Fruit fly (Drosophila melanogaster) whole organism, embryonic: Measurements from ENCODE around the gene CG7889.

Source experiments
- B-H2 ChIP-seq: fragments of 200-800 bp; sonication (Bioruptor generic); optimal IDR thresholded peaks from 2 replicates; lab custom pipeline; 2018; ENCODE audit warnings: missing biosample characterization, mild to moderate bottlenecking, missing genetic modification characterization
- CG10147 ChIP-seq: fragments of 200-800 bp; sonication (Bioruptor generic); optimal IDR thresholded peaks from 2 replicates; lab custom pipeline; 2019; ENCODE audit warnings: missing biosample characterization, mild to moderate bottlenecking, missing genetic modification characterization, moderate library complexity
- CG10565 ChIP-seq: fragments of 200-800 bp; sonication (Bioruptor generic); optimal IDR thresholded peaks from 3 replicates; lab custom pipeline; 2016; ENCODE audit warnings: missing biosample characterization, mild to moderate bottlenecking, missing genetic modification characterization
- CG12155 ChIP-seq: fragments of 200-800 bp; sonication (Bioruptor generic); optimal IDR thresholded peaks from 3 replicates; lab custom pipeline; 2016; ENCODE audit warnings: missing biosample characterization, missing genetic modification characterization
- CG1529 ChIP-seq: fragments of 200-800 bp; sonication (Bioruptor generic); optimal IDR thresholded peaks from 3 replicates; lab custom pipeline; 2018; ENCODE audit warnings: missing biosample characterization, missing genetic modification characterization
- CG16779 ChIP-seq: fragments of 200-800 bp; sonication (Bioruptor generic); IDR thresholded peaks from 2 replicates; pipeline ENCODE4 v1.3.6; 2022; ENCODE audit warnings: missing biosample characterization, missing genetic modification characterization
- CG17802 ChIP-seq: fragments of 200-800 bp; sonication (Bioruptor generic); optimal IDR thresholded peaks from 2 replicates; lab custom pipeline; 2018; ENCODE audit warnings: missing biosample characterization, mild to moderate bottlenecking, missing genetic modification characterization, moderate library complexity
- CG2129 ChIP-seq: fragments of 200-800 bp; sonication (Bioruptor generic); IDR thresholded peaks from 2 replicates; pipeline ENCODE4 v1.3.6; 2022; ENCODE audit warnings: missing biosample characterization, missing genetic modification characterization; ENCODE audit not compliant: partially characterized antibody
- CG2712 ChIP-seq: fragments of 200-800 bp; optimal IDR thresholded peaks from 3 replicates; lab custom pipeline; 2019; ENCODE audit warnings: missing biosample characterization, mild to moderate bottlenecking, missing genetic modification characterization, moderate library complexity
- CG31365 ChIP-seq: fragments of 200-800 bp; sonication (Bioruptor generic); optimal IDR thresholded peaks from 2 replicates; lab custom pipeline; 2018; ENCODE audit warnings: missing biosample characterization, mild to moderate bottlenecking, missing genetic modification characterization
- CG32772 ChIP-seq: fragments of 200-800 bp; sonication (Bioruptor generic); IDR thresholded peaks from 2 replicates; pipeline ENCODE4 v1.3.6; 2022; ENCODE audit warnings: missing biosample characterization, missing genetic modification characterization
- CG3847 ChIP-seq: fragments of 200-800 bp; sonication (Bioruptor generic); IDR thresholded peaks from 2 replicates; pipeline ENCODE4 v1.3.6; 2022; ENCODE audit warnings: missing biosample characterization, missing genetic modification characterization
- CG4328 ChIP-seq: fragments of 200-800 bp; sonication (Bioruptor generic); optimal IDR thresholded peaks from 3 replicates; lab custom pipeline; 2017; ENCODE audit warnings: missing biosample characterization, missing genetic modification reagents, missing genetic modification characterization
- CG4404 ChIP-seq: fragments of 200-800 bp; sonication (Bioruptor generic); IDR thresholded peaks from 2 replicates; pipeline ENCODE4 v1.3.6; 2022; ENCODE audit warnings: missing biosample characterization, missing genetic modification characterization
- CG4617 ChIP-seq: fragments of 200-800 bp; sonication (Bioruptor generic); optimal IDR thresholded peaks from 3 replicates; lab custom pipeline; 2016; ENCODE audit warnings: missing biosample characterization, missing genetic modification characterization, borderline replicate concordance
- CG7928 ChIP-seq: fragments of 200-800 bp; sonication (Bioruptor generic); optimal IDR thresholded peaks from 2 replicates; lab custom pipeline; 2017; ENCODE audit warnings: missing biosample characterization, mild to moderate bottlenecking, missing genetic modification characterization
- CG9797 ChIP-seq: fragments of 200-800 bp; sonication (Bioruptor generic); optimal IDR thresholded peaks from 3 replicates; lab custom pipeline; 2018; ENCODE audit warnings: missing biosample characterization, mild to moderate bottlenecking, missing genetic modification characterization
- CHES-1-like ChIP-seq: fragments of 200-800 bp; sonication (Bioruptor generic); optimal IDR thresholded peaks from 2 replicates; lab custom pipeline; 2016; ENCODE audit warnings: missing biosample characterization, missing genetic modification characterization
- Dip2 ChIP-seq: fragments of 200-800 bp; sonication (Bioruptor generic); IDR thresholded peaks from 2 replicates; pipeline ENCODE4 v1.3.6; 2022; ENCODE audit warnings: missing biosample characterization, missing genetic modification characterization
- Drgx ChIP-seq: fragments of 200-800 bp; sonication (Bioruptor generic); IDR thresholded peaks from 2 replicates; pipeline ENCODE4 v1.3.6; 2022; ENCODE audit warnings: missing biosample characterization, missing genetic modification characterization
- ERR ChIP-seq: fragments of 200-800 bp; sonication (Bioruptor generic); optimal IDR thresholded peaks from 2 replicates; lab custom pipeline; 2016; ENCODE audit warnings: missing biosample characterization, missing genetic modification characterization
- Jarid2 ChIP-seq: fragments of 200-800 bp; sonication (Bioruptor generic); optimal IDR thresholded peaks from 3 replicates; lab custom pipeline; 2017; ENCODE audit warnings: mild to moderate bottlenecking, missing biosample characterization, missing genetic modification reagents, missing genetic modification characterization
- Lhr ChIP-seq: fragments of 200-800 bp; sonication (Bioruptor generic); optimal IDR thresholded peaks from 3 replicates; lab custom pipeline; 2017; ENCODE audit warnings: mild to moderate bottlenecking, missing biosample characterization, missing genetic modification reagents, missing genetic modification characterization
- Lim3 ChIP-seq: fragments of 200-800 bp; sonication (Bioruptor generic); IDR thresholded peaks from 2 replicates; pipeline ENCODE4 v1.3.6; 2022; ENCODE audit warnings: missing biosample characterization, missing genetic modification characterization
- MESR4 ChIP-seq: fragments of 200-800 bp; sonication (Bioruptor generic); optimal IDR thresholded peaks from 2 replicates; lab custom pipeline; 2018; ENCODE audit warnings: missing biosample characterization, mild to moderate bottlenecking, missing genetic modification characterization, moderate library complexity
- Ptx1 ChIP-seq: fragments of 200-800 bp; sonication (Bioruptor generic); IDR thresholded peaks from 2 replicates; pipeline ENCODE4 v1.3.6; 2022; ENCODE audit warnings: missing biosample characterization, missing genetic modification characterization
- Scr ChIP-seq: fragments of 200-800 bp; sonication (Bioruptor generic); IDR thresholded peaks from 2 replicates; pipeline ENCODE4 v1.3.6; 2022; ENCODE audit warnings: missing biosample characterization, missing genetic modification characterization; ENCODE audit not compliant: partially characterized antibody
- YL-1 ChIP-seq: fragments of 200-800 bp; sonication (Bioruptor generic); optimal IDR thresholded peaks from 3 replicates; lab custom pipeline; 2017; ENCODE audit warnings: missing biosample characterization, mild to moderate bottlenecking, missing genetic modification characterization
- cato ChIP-seq: fragments of 200-800 bp; sonication (Bioruptor generic); optimal IDR thresholded peaks from 2 replicates; lab custom pipeline; 2016; ENCODE audit warnings: missing biosample characterization, missing genetic modification characterization, borderline replicate concordance
- crol ChIP-seq: fragments of 200-800 bp; sonication (Bioruptor generic); IDR thresholded peaks from 2 replicates; pipeline ENCODE4 v1.3.6; 2022; ENCODE audit warnings: missing biosample characterization, missing genetic modification characterization
- dm ChIP-seq: fragments of 200-800 bp; sonication (Bioruptor generic); optimal IDR thresholded peaks from 3 replicates; lab custom pipeline; 2016; ENCODE audit warnings: missing biosample characterization, missing genetic modification characterization
- eyg ChIP-seq: fragments of 200-800 bp; sonication (Bioruptor generic); optimal IDR thresholded peaks from 3 replicates; lab custom pipeline; 2016; ENCODE audit warnings: missing biosample characterization, missing genetic modification characterization
- fd96Cb ChIP-seq: fragments of 200-800 bp; sonication (Bioruptor generic); optimal IDR thresholded peaks from 2 replicates; lab custom pipeline; 2018; ENCODE audit warnings: missing biosample characterization, mild to moderate bottlenecking, missing genetic modification characterization, moderate library complexity
- grn ChIP-seq: fragments of 200-800 bp; sonication (Bioruptor generic); optimal IDR thresholded peaks from 3 replicates; lab custom pipeline; 2017; ENCODE audit warnings: missing biosample characterization, missing genetic modification characterization
- hbn ChIP-seq: fragments of 200-800 bp; sonication (Bioruptor generic); IDR thresholded peaks from 2 replicates; pipeline ENCODE4 v1.3.6; 2022; ENCODE audit warnings: missing biosample characterization, missing genetic modification characterization; ENCODE audit not compliant: partially characterized antibody
- jigr1 ChIP-seq: fragments of 200-800 bp; sonication (Bioruptor generic); IDR thresholded peaks from 3 replicates; pipeline ENCODE4 v1.3.6; 2022; ENCODE audit warnings: missing biosample characterization, missing genetic modification characterization
- jing ChIP-seq: fragments of 200-800 bp; sonication (Bioruptor generic); optimal IDR thresholded peaks from 2 replicates; lab custom pipeline; 2018; ENCODE audit warnings: missing biosample characterization, mild to moderate bottlenecking, missing genetic modification characterization
- nerfin-1 ChIP-seq: fragments of 200-800 bp; sonication (Bioruptor generic); optimal IDR thresholded peaks from 3 replicates; lab custom pipeline; 2019; ENCODE audit warnings: missing biosample characterization, mild to moderate bottlenecking, missing genetic modification characterization, moderate library complexity
- nmo ChIP-seq: fragments of 200-800 bp; sonication (Bioruptor generic); optimal IDR thresholded peaks from 2 replicates; lab custom pipeline; 2018; ENCODE audit warnings: missing biosample characterization, mild to moderate bottlenecking, missing genetic modification characterization, moderate library complexity
- org-1 ChIP-seq: fragments of 200-800 bp; sonication (Bioruptor generic); optimal IDR thresholded peaks from 2 replicates; lab custom pipeline; 2017; ENCODE audit warnings: missing biosample characterization, missing genetic modification characterization
- phol ChIP-seq: fragments of 200-800 bp; sonication (Bioruptor generic); optimal IDR thresholded peaks from 3 replicates; lab custom pipeline; 2018; ENCODE audit warnings: missing biosample characterization, mild to moderate bottlenecking, missing genetic modification characterization, moderate library complexity
- row ChIP-seq: fragments of 200-800 bp; sonication (Bioruptor generic); IDR thresholded peaks from 3 replicates; pipeline ENCODE4 v1.3.6; 2022; ENCODE audit warnings: missing biosample characterization, missing genetic modification characterization
- scrt ChIP-seq: fragments of 200-800 bp; sonication (Bioruptor generic); optimal IDR thresholded peaks from 2 replicates; lab custom pipeline; 2018; ENCODE audit warnings: missing biosample characterization, mild to moderate bottlenecking, missing genetic modification characterization, moderate library complexity
- sens-2 ChIP-seq: fragments of 200-800 bp; sonication (Bioruptor generic); IDR thresholded peaks from 2 replicates; pipeline ENCODE4 v1.3.6; 2022; ENCODE audit warnings: missing biosample characterization, missing genetic modification characterization
- sim ChIP-seq: fragments of 200-800 bp; sonication (Bioruptor generic); IDR thresholded peaks from 2 replicates; pipeline ENCODE4 v1.3.6; 2022; ENCODE audit warnings: missing biosample characterization, missing genetic modification characterization
- slou ChIP-seq: fragments of 200-800 bp; sonication (Bioruptor generic); optimal IDR thresholded peaks from 3 replicates; lab custom pipeline; 2016; ENCODE audit warnings: missing biosample characterization, missing genetic modification characterization
- stwl ChIP-seq: fragments of 200-800 bp; sonication (Bioruptor generic); optimal IDR thresholded peaks from 3 replicates; lab custom pipeline; 2018; ENCODE audit warnings: missing biosample characterization, mild to moderate bottlenecking, missing genetic modification characterization, moderate library complexity
- trh ChIP-seq: fragments of 200-800 bp; sonication (Bioruptor generic); optimal IDR thresholded peaks from 2 replicates; lab custom pipeline; 2016; ENCODE audit warnings: missing biosample characterization, missing genetic modification characterization
- ttk ChIP-seq: fragments of 200-800 bp; sonication (Bioruptor generic); IDR thresholded peaks from 2 replicates; pipeline ENCODE4 v2.1.2; 2022; ENCODE audit warnings: missing biosample characterization, missing genetic modification characterization
- tx ChIP-seq: fragments of 200-800 bp; sonication (Bioruptor generic); optimal IDR thresholded peaks from 2 replicates; lab custom pipeline; 2016; ENCODE audit warnings: missing biosample characterization, missing genetic modification characterization
- wor ChIP-seq: fragments of 200-800 bp; sonication (Bioruptor generic); IDR thresholded peaks from 2 replicates; pipeline ENCODE4 v1.3.6; 2022; ENCODE audit warnings: missing biosample characterization, missing genetic modification characterization

Gene CG7889

DNA sequence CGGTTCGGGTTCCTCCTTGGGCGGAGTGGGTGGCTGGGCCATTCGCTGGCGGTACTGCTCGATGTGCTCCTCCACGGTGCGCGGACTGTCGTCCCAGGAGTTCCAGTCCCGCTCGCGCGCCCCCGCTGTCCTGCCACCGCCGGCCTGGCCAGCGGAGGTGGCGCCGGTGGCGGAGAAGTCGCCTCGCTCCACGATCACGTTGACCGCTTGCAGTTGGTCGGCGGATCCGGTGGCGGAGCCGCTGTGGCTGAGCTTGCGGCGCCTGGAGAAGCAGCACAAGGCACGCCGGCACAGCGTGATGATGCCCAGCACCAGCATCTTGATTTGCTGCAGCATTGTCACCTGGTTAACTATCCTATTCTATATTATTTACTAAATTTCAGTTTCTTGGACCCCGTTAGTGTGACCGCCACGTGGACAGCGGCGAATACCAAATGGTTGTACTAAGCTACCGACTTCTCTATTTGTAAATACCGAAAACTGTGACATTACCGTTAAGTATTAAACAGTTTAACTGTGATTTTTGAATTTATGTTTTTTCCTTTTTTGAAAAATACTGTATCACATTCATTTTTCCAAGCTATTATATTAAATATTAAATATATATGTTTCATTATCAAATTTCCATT lies 33.2 kb downstream of the CG7889 start, which contains the start of the genes CG32537 and CG32536 (continued):
- TF ChIP-seq dm: no peak
- TF ChIP-seq ERR (GFP tag; lab: Kevin White, UChicago): no peak
- TF ChIP-seq CG3847 (GFP tag; lab: Robert Waterston, UW): no peak
- TF ChIP-seq eyg (GFP tag; lab: Kevin White, UChicago): no peak
- no peak for TF ChIP-seq nmo (GFP tag; lab: Kevin White, UChicago)
- TF ChIP-seq CG2129 (GFP tag; lab: Robert Waterston, UW): no peak
- TF ChIP-seq Jarid2 (GFP tag; lab: Kevin White, UChicago): no peak
- no peak for TF ChIP-seq ttk
- no peak for TF ChIP-seq jing (GFP tag; lab: Kevin White, UChicago)
- TF ChIP-seq CG9797: peak; percentile 65
- TF ChIP-seq CHES-1-like (GFP tag; lab: Kevin White, UChicago): no peak
- TF ChIP-seq phol (tag; lab: Kevin White, UChicago): peak; percentile 17
- TF ChIP-seq scrt (GFP tag; lab: Kevin White, UChicago): no peak
- TF ChIP-seq cato (GFP tag; lab: Kevin White, UChicago): no peak
- TF ChIP-seq row (GFP tag; lab: Robert Waterston, UW): 0 out of 3 replicates have a peak, but pooled peaks have one; percentile 17
- TF ChIP-seq CG12155 (GFP tag; lab: Kevin White, UChicago): no peak
- TF ChIP-seq B-H2 (GFP tag; lab: Kevin White, UChicago): no peak
- no peak for TF ChIP-seq fd96Cb (tag; lab: Kevin White, UChicago)
- TF ChIP-seq trh (GFP tag; lab: Kevin White, UChicago): no peak
- TF ChIP-seq sens-2 (GFP tag; lab: Robert Waterston, UW): no peak
- TF ChIP-seq CG4617 (GFP tag; lab: Kevin White, UChicago): peak; percentile 21
- no peak for TF ChIP-seq CG32772 (GFP tag; lab: Robert Waterston, UW)
- TF ChIP-seq CG16779 (GFP tag; lab: Robert Waterston, UW): no peak
- TF ChIP-seq CG1529 (GFP tag; lab: Kevin White, UChicago): no peak
- no peak for TF ChIP-seq nerfin-1 (tag; lab: Kevin White, UChicago)
- no peak for TF ChIP-seq wor
- no peak for TF ChIP-seq Scr
- no peak for TF ChIP-seq CG10565 (GFP tag; lab: Kevin White, UChicago)
- no peak for TF ChIP-seq crol (GFP tag; lab: Robert Waterston, UW)
- no peak for TF ChIP-seq org-1 (GFP tag; lab: Kevin White, UChicago)
- TF ChIP-seq Dip2 (GFP tag; lab: Robert Waterston, UW): no peak
- TF ChIP-seq CG4404 (GFP tag; lab: Robert Waterston, UW): no peak
- no peak for TF ChIP-seq Lim3 (GFP tag; lab: Robert Waterston, UW)
- no peak for TF ChIP-seq stwl (tag; lab: Kevin White, UChicago)
- no peak for TF ChIP-seq Ptx1 (GFP tag; lab: Robert Waterston, UW)
- TF ChIP-seq tx (GFP tag; lab: Kevin White, UChicago): no peak
- TF ChIP-seq CG31365 (tag; lab: Kevin White, UChicago): no peak
- no peak for TF ChIP-seq YL-1
- TF ChIP-seq grn (GFP tag; lab: Kevin White, UChicago): no peak
- no peak for TF ChIP-seq slou (GFP tag; lab: Kevin White, UChicago)
- no peak for TF ChIP-seq hbn (GFP tag; lab: Robert Waterston, UW)
- TF ChIP-seq MESR4 (GFP tag; lab: Kevin White, UChicago): peak; percentile 72
- peak; percentile 1 for TF ChIP-seq Lhr (GFP tag; lab: Kevin White, UChicago)
- peak; percentile 1 for TF ChIP-seq CG2712 (tag; lab: Kevin White, UChicago)
- TF ChIP-seq jigr1: no peak
- no peak for TF ChIP-seq CG17802 (tag; lab: Kevin White, UChicago)
- no peak for TF ChIP-seq sim
- TF ChIP-seq Drgx: no peak
- TF ChIP-seq CG4328: no peak
- no peak for TF ChIP-seq CG10147
- TF ChIP-seq CG7928 (GFP tag; lab: Kevin White, UChicago): no peak
